Fruit fly (Drosophila melanogaster): ENCODE measurements around the gene CG32554.

- TF ChIP-seq h (optimal IDR thresholded peaks at IDR 0.05) (no peak), psq (optimal IDR thresholded peaks at IDR 0.05) (no peak), ttk (optimal IDR thresholded peaks at IDR 0.05) (no peak), Myc (optimal IDR thresholded peaks at IDR 0.05) (no peak), insv (optimal IDR thresholded peaks at IDR 0.05) (no peak), Sin3A (optimal IDR thresholded peaks at IDR 0.05) (no peak)
Measured at dm6 chrX:17830644-17831043, 21.8 kb downstream of the CG32554 start, which contains the start of gene CG6398.
